Worm (Caenorhabditis elegans): ENCODE results near the gene C29A12.6.

Gene C29A12.6

ce11 chrV:10859048-10859637 lies 12.2 kb downstream of the C29A12.6 start:
- TF ChIP-seq unc-62 (GFP tag; optimal IDR thresholded peaks at IDR 0.05): no peak
- TF ChIP-seq ceh-28 (tag; optimal IDR thresholded peaks at IDR 0.05): no peak
- no peak for TF ChIP-seq nhr-67 (tag; optimal IDR thresholded peaks at IDR 0.05)
- no peak for TF ChIP-seq fkh-10 (GFP tag; optimal IDR thresholded peaks at IDR 0.05)
- TF ChIP-seq tbx-2 (tag; optimal IDR thresholded peaks at IDR 0.05): no peak
- no peak for TF ChIP-seq egl-5 (tag; optimal IDR thresholded peaks at IDR 0.05)
- no peak for TF ChIP-seq nhr-76 (tag; optimal IDR thresholded peaks at IDR 0.05)
- peak; percentile 32 for TF ChIP-seq nhr-43 (tag; optimal IDR thresholded peaks at IDR 0.05; ENCODE audit: poor library complexity, severe bottlenecking)
- peak; percentile 53 for TF ChIP-seq elt-2 (tag; optimal IDR thresholded peaks at IDR 0.05)
- TF ChIP-seq nhr-28 (tag; optimal IDR thresholded peaks at IDR 0.05): no peak
- peak; percentile 26 for TF ChIP-seq nhr-23 (tag; optimal IDR thresholded peaks at IDR 0.05)
- no peak for TF ChIP-seq fos-1 (tag; optimal IDR thresholded peaks at IDR 0.05)
- TF ChIP-seq lin-15B (tag; optimal IDR thresholded peaks at IDR 0.05): no peak
- TF ChIP-seq unc-39 (tag; optimal IDR thresholded peaks at IDR 0.05): no peak
- no peak for TF ChIP-seq hmg-11 (tag; optimal IDR thresholded peaks at IDR 0.05)
- no peak for TF ChIP-seq nhr-11 (tag; optimal IDR thresholded peaks at IDR 0.05)
- no peak for TF ChIP-seq ceh-9 (tag; optimal IDR thresholded peaks at IDR 0.05)
- TF ChIP-seq elt-1 (tag; optimal IDR thresholded peaks at IDR 0.05): no peak
- TF ChIP-seq ama-1 (optimal IDR thresholded peaks at IDR 0.05): no peak
- no peak for TF ChIP-seq ZK546.5 (tag; optimal IDR thresholded peaks at IDR 0.05)
- TF ChIP-seq daf-12 (tag; optimal IDR thresholded peaks at IDR 0.05): no peak
- TF ChIP-seq pha-4 (tag; optimal IDR thresholded peaks at IDR 0.05): peak; percentile 22
- no peak for TF ChIP-seq ztf-11 (tag; optimal IDR thresholded peaks at IDR 0.05)
- TF ChIP-seq ceh-82 (tag; optimal IDR thresholded peaks at IDR 0.05): no peak
- TF ChIP-seq fkh-2 (tag; optimal IDR thresholded peaks at IDR 0.05): no peak
- no peak for TF ChIP-seq nhr-12 (tag; optimal IDR thresholded peaks at IDR 0.05)
- no peak for TF ChIP-seq mdl-1 (tag; optimal IDR thresholded peaks at IDR 0.05)
- no peak for TF ChIP-seq jun-1 (tag; optimal IDR thresholded peaks at IDR 0.05)
- TF ChIP-seq snpc-4 (tag; optimal IDR thresholded peaks at IDR 0.05): no peak
- TF ChIP-seq aly-2 (tag; optimal IDR thresholded peaks at IDR 0.05): no peak
- peak; percentile 40 for TF ChIP-seq nhr-25 (tag; optimal IDR thresholded peaks at IDR 0.05)
- TF ChIP-seq pqm-1 (tag; optimal IDR thresholded peaks at IDR 0.05): no peak
- TF ChIP-seq nhr-77 (tag; optimal IDR thresholded peaks at IDR 0.05): no peak

ce11 chrV:10859775-10860174 lies 12.8 kb downstream of the C29A12.6 start:
- TF ChIP-seq mdl-1 (tag; optimal IDR thresholded peaks at IDR 0.05) (peak; percentile 33), nhr-23 (tag; optimal IDR thresholded peaks at IDR 0.05) (peak; percentile 32), tbx-2 (tag; optimal IDR thresholded peaks at IDR 0.05) (no peak), ceh-82 (tag; optimal IDR thresholded peaks at IDR 0.05) (no peak), nhr-237 (tag; optimal IDR thresholded peaks at IDR 0.05) (no peak), elt-3 (tag; optimal IDR thresholded peaks at IDR 0.05) (peak in 2 of 3 experiments; percentile 44 to 46), elt-2 (tag; optimal IDR thresholded peaks at IDR 0.05) (peak; percentile 72), pqm-1 (tag; optimal IDR thresholded peaks at IDR 0.05) (peak; percentile 88), nhr-25 (tag; optimal IDR thresholded peaks at IDR 0.05) (peak; percentile 33), nhr-43 (tag; optimal IDR thresholded peaks at IDR 0.05; ENCODE audit: poor library complexity, severe bottlenecking) (peak; percentile 35)

- TF ChIP-seq elt-1 (tag; optimal IDR thresholded peaks at IDR 0.05): peak; percentile 65
- TF ChIP-seq nhr-25 (tag; optimal IDR thresholded peaks at IDR 0.05): peak; percentile 20
- no peak for TF ChIP-seq nhr-237 (tag; optimal IDR thresholded peaks at IDR 0.05)
- no peak for TF ChIP-seq nhr-28 (tag; optimal IDR thresholded peaks at IDR 0.05)
- TF ChIP-seq ceh-82 (tag; optimal IDR thresholded peaks at IDR 0.05): no peak
- TF ChIP-seq zag-1 (tag; optimal IDR thresholded peaks at IDR 0.05): no peak
- TF ChIP-seq aly-2 (tag; optimal IDR thresholded peaks at IDR 0.05): no peak
- no peak for TF ChIP-seq eor-1 (tag; optimal IDR thresholded peaks at IDR 0.05)
- TF ChIP-seq pha-4 (tag; optimal IDR thresholded peaks at IDR 0.05): no peak
- peak; percentile 69 for TF ChIP-seq unc-62 (GFP tag; optimal IDR thresholded peaks at IDR 0.05)
- TF ChIP-seq ztf-11 (tag; optimal IDR thresholded peaks at IDR 0.05): no peak
- TF ChIP-seq fos-1 (tag; optimal IDR thresholded peaks at IDR 0.05): no peak
- no peak for TF ChIP-seq nhr-12 (tag; optimal IDR thresholded peaks at IDR 0.05)
- no peak for TF ChIP-seq nfya-1 (tag; optimal IDR thresholded peaks at IDR 0.05; ENCODE audit: insufficient read depth)
- no peak for TF ChIP-seq ceh-16 (tag; optimal IDR thresholded peaks at IDR 0.05)
- no peak for TF ChIP-seq nhr-67 (tag; optimal IDR thresholded peaks at IDR 0.05)
- no peak for TF ChIP-seq mml-1 (tag; optimal IDR thresholded peaks at IDR 0.05)
- no peak for TF ChIP-seq egl-5 (tag; optimal IDR thresholded peaks at IDR 0.05)
- TF ChIP-seq tbx-2 (tag; optimal IDR thresholded peaks at IDR 0.05): no peak
- no peak for TF ChIP-seq sea-2 (GFP tag; optimal IDR thresholded peaks at IDR 0.05)
- no peak for TF ChIP-seq jun-1 (tag; optimal IDR thresholded peaks at IDR 0.05)
- TF ChIP-seq ZK546.5 (tag; optimal IDR thresholded peaks at IDR 0.05): no peak
- TF ChIP-seq daf-12 (tag; optimal IDR thresholded peaks at IDR 0.05): no peak
- TF ChIP-seq ceh-9 (tag; optimal IDR thresholded peaks at IDR 0.05): no peak
- no peak for TF ChIP-seq ama-1 (optimal IDR thresholded peaks at IDR 0.05)
- TF ChIP-seq nhr-76 (tag; optimal IDR thresholded peaks at IDR 0.05): no peak
Observed at ce11 chrV:10860526-10861037, 13.6 kb downstream of the C29A12.6 start.
